Fruit fly (Drosophila melanogaster) whole organism, wandering third instar larva: ENCODE measurements around the gene Fign.

Experiments
- Abd-B ChIP-seq: fragments of >200 bp; optimal IDR thresholded peaks from 2 replicates; lab custom pipeline; 2017; ENCODE audit warnings: missing biosample characterization, missing genetic modification characterization
- CG32264 ChIP-seq: fragments of 200-800 bp; sonication (Bioruptor generic); optimal IDR thresholded peaks from 2 replicates; lab custom pipeline; 2016; ENCODE audit warnings: missing biosample characterization, missing genetic modification characterization
- Dif ChIP-seq: fragments of 200-275, 200-300 bp; sonication (Bioruptor generic); optimal IDR thresholded peaks from 2 replicates; lab custom pipeline; 2018; ENCODE audit warnings: missing biosample characterization, missing genetic modification characterization; ENCODE audit not compliant: partially characterized antibody
- Hr83 ChIP-seq: fragments of 200-300 bp; sonication (Bioruptor generic); optimal IDR thresholded peaks from 2 replicates; lab custom pipeline; 2016; ENCODE audit warnings: missing biosample characterization, mild to moderate bottlenecking, missing genetic modification characterization, moderate library complexity; ENCODE audit not compliant: poor library complexity, severe bottlenecking
- N ChIP-seq: fragments of >200 bp; optimal IDR thresholded peaks from 2 replicates; lab custom pipeline; 2018; ENCODE audit warnings: missing biosample characterization, missing external identifiers, missing genetic modification characterization
- Sp1 ChIP-seq: fragments of 200-800 bp; sonication (Bioruptor generic); optimal IDR thresholded peaks from 3 replicates; lab custom pipeline; 2019; ENCODE audit warnings: missing biosample characterization, mild to moderate bottlenecking, missing genetic modification characterization, moderate library complexity
- dmrt93B ChIP-seq: fragments of 200-800 bp; sonication (Bioruptor generic); optimal IDR thresholded peaks from 2 replicates; lab custom pipeline; 2018; ENCODE audit warnings: missing biosample characterization, mild to moderate bottlenecking, missing genetic modification characterization
- lola ChIP-seq: fragments of >200 bp; optimal IDR thresholded peaks from 2 replicates; lab custom pipeline; 2017; ENCODE audit warnings: missing biosample characterization, missing genetic modification characterization

DNA sequence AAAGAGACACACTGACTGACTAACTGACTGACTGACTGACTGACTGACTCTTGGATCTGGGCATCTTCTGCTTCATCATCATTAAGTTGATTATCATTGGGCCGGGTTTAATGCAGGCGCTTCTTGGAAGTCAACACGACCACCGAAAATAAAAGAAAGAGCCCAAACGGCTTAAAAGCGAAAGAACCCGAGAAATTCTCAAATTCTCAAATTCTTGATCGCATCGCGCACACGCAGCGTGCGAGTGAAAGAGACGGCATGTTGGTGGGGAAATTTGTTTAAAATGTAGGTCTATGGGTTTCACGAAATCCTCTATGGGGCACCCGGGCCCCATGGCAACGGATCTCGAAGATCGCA lies 26.8 kb upstream of the Fign start:
- TF ChIP-seq Sp1 (no peak), Hr83 (GFP tag; lab: Kevin White, UChicago) (no peak), N (GFP tag; lab: Kevin White, UChicago) (no peak), Dif (GFP tag; lab: Kevin White, UChicago) (no peak), CG32264 (no peak), lola (GFP tag; lab: Kevin White, UChicago) (no peak), Abd-B (no peak), dmrt93B (GFP tag; lab: Kevin White, UChicago) (no peak)
